Fruit fly (Drosophila melanogaster) whole organism, embryonic: ENCODE data around the gene Mettl2.

Experiments used
- BEAF-32 ChIP-seq: fragments of 200-800 bp; sonication (Bioruptor generic); optimal IDR thresholded peaks from 3 replicates; lab custom pipeline; 2017; ENCODE audit warnings: missing biosample characterization, missing genetic modification characterization, mild to moderate bottlenecking, moderate library complexity, missing genetic modification reagents
- BtbVII ChIP-seq: fragments of 200-800 bp; sonication (Bioruptor generic); optimal IDR thresholded peaks from 3 replicates; lab custom pipeline; 2017; ENCODE audit warnings: missing biosample characterization, mild to moderate bottlenecking, missing genetic modification characterization
- CG10462 ChIP-seq: fragments of 200-800 bp; sonication (Bioruptor generic); optimal IDR thresholded peaks from 2 replicates; lab custom pipeline; 2016; ENCODE audit warnings: missing biosample characterization, missing genetic modification characterization
- CG10654 ChIP-seq: fragments of 200-800 bp; sonication (Bioruptor generic); optimal IDR thresholded peaks from 2 replicates; lab custom pipeline; 2016; ENCODE audit warnings: missing biosample characterization, missing genetic modification characterization
- CG1233 ChIP-seq: fragments of 200-800 bp; sonication (Bioruptor generic); optimal IDR thresholded peaks from 4 replicates; lab custom pipeline; 2018; ENCODE audit warnings: missing biosample characterization, mild to moderate bottlenecking, missing genetic modification characterization
- CG12769 ChIP-seq: fragments of 200-800 bp; sonication (Bioruptor generic); optimal IDR thresholded peaks from 2 replicates; lab custom pipeline; 2019; ENCODE audit warnings: missing biosample characterization, mild to moderate bottlenecking, missing genetic modification characterization, moderate library complexity
- CG12942 ChIP-seq: fragments of 200-800 bp; sonication (Bioruptor generic); optimal IDR thresholded peaks from 3 replicates; lab custom pipeline; 2016; ENCODE audit warnings: missing biosample characterization, missing genetic modification characterization
- CG13894 ChIP-seq: fragments of 200-800 bp; sonication (Bioruptor generic); optimal IDR thresholded peaks from 3 replicates; lab custom pipeline; 2018; ENCODE audit warnings: missing biosample characterization, mild to moderate bottlenecking, missing genetic modification characterization, moderate library complexity
- CG14965 ChIP-seq: fragments of 200-800 bp; sonication (Bioruptor generic); optimal IDR thresholded peaks from 2 replicates; lab custom pipeline; 2016; ENCODE audit warnings: missing biosample characterization, missing genetic modification characterization, borderline replicate concordance
- CG17612 ChIP-seq: fragments of 200-800 bp; sonication (Bioruptor generic); IDR thresholded peaks from 2 replicates; pipeline ENCODE4 v1.3.6; 2022; ENCODE audit warnings: missing biosample characterization, missing genetic modification characterization
- CG2202 ChIP-seq: fragments of 200-800 bp; sonication (Bioruptor generic); optimal IDR thresholded peaks from 2 replicates; lab custom pipeline; 2018; ENCODE audit warnings: missing biosample characterization, mild to moderate bottlenecking, missing genetic modification characterization
- CG2889 ChIP-seq: fragments of 200-800 bp; sonication (Bioruptor generic); IDR thresholded peaks from 3 replicates; pipeline ENCODE4 v1.3.6; 2022; ENCODE audit warnings: missing biosample characterization, missing genetic modification characterization
- CG30403 ChIP-seq: fragments of 200-800 bp; sonication (Bioruptor generic); optimal IDR thresholded peaks from 3 replicates; lab custom pipeline; 2016; ENCODE audit warnings: missing biosample characterization, missing genetic modification characterization
- CG3726 ChIP-seq: fragments of 200-800 bp; sonication (Bioruptor generic); IDR thresholded peaks from 3 replicates; pipeline ENCODE4, ENCODE4 v1.3.6; 2022; ENCODE audit warnings: missing biosample characterization, missing genetic modification characterization
- CG4282 ChIP-seq: fragments of 200-800 bp; sonication (Bioruptor generic); optimal IDR thresholded peaks from 2 replicates; lab custom pipeline; 2016; ENCODE audit warnings: missing biosample characterization, missing genetic modification characterization
- CG5953 ChIP-seq: fragments of 200-800 bp; sonication (Bioruptor generic); IDR thresholded peaks from 2 replicates; pipeline ENCODE4 v1.3.6; 2022; ENCODE audit warnings: missing biosample characterization, missing genetic modification characterization
- CG6175 ChIP-seq: fragments of 200-800 bp; sonication (Bioruptor generic); IDR thresholded peaks from 3 replicates; pipeline ENCODE4 v1.3.6; 2022; ENCODE audit warnings: missing biosample characterization, missing genetic modification characterization
- CG7271 ChIP-seq: fragments of 200-800 bp; sonication (Bioruptor generic); optimal IDR thresholded peaks from 2 replicates; lab custom pipeline; 2018; ENCODE audit warnings: missing biosample characterization, mild to moderate bottlenecking, missing genetic modification characterization, moderate library complexity
- CG8290 ChIP-seq, 3 experiments: fragments of 200-800 bp; sonication (Bioruptor generic); optimal IDR thresholded peaks; 2 replicates each; lab custom pipeline; 2016 to 2019; ENCODE audit warnings: missing biosample characterization in 3 of 3, missing genetic modification characterization in 3 of 3, mild to moderate bottlenecking in 2 of 3, moderate library complexity in 1 of 3
- CG8388 ChIP-seq: fragments of 200-800 bp; sonication (Bioruptor generic); optimal IDR thresholded peaks from 2 replicates; lab custom pipeline; 2019; ENCODE audit warnings: missing biosample characterization, mild to moderate bottlenecking, missing genetic modification characterization, moderate library complexity
- CG9797 ChIP-seq: fragments of 200-800 bp; sonication (Bioruptor generic); optimal IDR thresholded peaks from 3 replicates; lab custom pipeline; 2018; ENCODE audit warnings: missing biosample characterization, mild to moderate bottlenecking, missing genetic modification characterization
- CrebB ChIP-seq: fragments of 200-800 bp; sonication (Bioruptor generic); optimal IDR thresholded peaks from 3 replicates; lab custom pipeline; 2018; ENCODE audit warnings: missing biosample characterization, mild to moderate bottlenecking, missing genetic modification characterization
- Doc2 ChIP-seq: fragments of 200-800 bp; sonication (Bioruptor generic); IDR thresholded peaks from 2 replicates; pipeline ENCODE4 v1.3.6; 2022; ENCODE audit warnings: missing biosample characterization, missing genetic modification characterization
- ERR ChIP-seq: fragments of 200-800 bp; sonication (Bioruptor generic); optimal IDR thresholded peaks from 2 replicates; lab custom pipeline; 2016; ENCODE audit warnings: missing biosample characterization, missing genetic modification characterization
- HLH3B ChIP-seq: fragments of 200-800 bp; sonication (Bioruptor generic); IDR thresholded peaks from 2 replicates; pipeline ENCODE4 v1.3.6; 2022; ENCODE audit warnings: missing biosample characterization, missing genetic modification characterization
- MESR4 ChIP-seq: fragments of 200-800 bp; sonication (Bioruptor generic); optimal IDR thresholded peaks from 2 replicates; lab custom pipeline; 2018; ENCODE audit warnings: missing biosample characterization, mild to moderate bottlenecking, missing genetic modification characterization, moderate library complexity
- MTF-1 ChIP-seq: fragments of 200-800 bp; sonication (Bioruptor generic); optimal IDR thresholded peaks from 2 replicates; lab custom pipeline; 2018; ENCODE audit warnings: missing biosample characterization, mild to moderate bottlenecking, missing genetic modification characterization, borderline replicate concordance
- Neu2 ChIP-seq: fragments of 200-800 bp; sonication (Bioruptor generic); optimal IDR thresholded peaks from 3 replicates; lab custom pipeline; 2016; ENCODE audit warnings: missing biosample characterization, missing genetic modification characterization, borderline replicate concordance
- Rfx ChIP-seq: fragments of 200-800 bp; sonication (Bioruptor generic); IDR thresholded peaks from 2 replicates; pipeline ENCODE4 v1.3.6; 2022; ENCODE audit warnings: missing biosample characterization, missing genetic modification characterization
- ara ChIP-seq: fragments of 200-800 bp; sonication (Bioruptor generic); IDR thresholded peaks from 2 replicates; pipeline ENCODE4 v1.3.6; 2022; ENCODE audit warnings: missing biosample characterization, missing genetic modification characterization
- bcd ChIP-seq: fragments of 200-800 bp; sonication (Bioruptor generic); optimal IDR thresholded peaks from 2 replicates; lab custom pipeline; 2017; ENCODE audit warnings: missing biosample characterization, mild to moderate bottlenecking, missing genetic modification characterization
- caup ChIP-seq: fragments of 200-800 bp; sonication (Bioruptor generic); optimal IDR thresholded peaks from 3 replicates; lab custom pipeline; 2017; ENCODE audit warnings: missing biosample characterization, mild to moderate bottlenecking, missing genetic modification characterization, moderate library complexity; ENCODE audit not compliant: severe bottlenecking
- croc ChIP-seq: fragments of 200-800 bp; sonication (Bioruptor generic); conservative IDR thresholded peaks from 3 replicates; pipeline ENCODE4 v1.3.6; 2022; ENCODE audit warnings: missing biosample characterization, missing genetic modification characterization
- da ChIP-seq: fragments of 200-800 bp; sonication (Bioruptor generic); optimal IDR thresholded peaks from 2 replicates; lab custom pipeline; 2016; ENCODE audit warnings: missing biosample characterization, missing genetic modification characterization
- dpn ChIP-seq, 2 experiments: fragments of 200-800 bp; sonication (Bioruptor generic); optimal IDR thresholded peaks; 3 replicates each; lab custom pipeline; 2016; ENCODE audit warnings: missing biosample characterization in 2 of 2, missing genetic modification characterization in 2 of 2
- grn ChIP-seq: fragments of 200-800 bp; sonication (Bioruptor generic); optimal IDR thresholded peaks from 3 replicates; lab custom pipeline; 2017; ENCODE audit warnings: missing biosample characterization, missing genetic modification characterization
- jigr1 ChIP-seq: fragments of 200-800 bp; sonication (Bioruptor generic); IDR thresholded peaks from 3 replicates; pipeline ENCODE4 v1.3.6; 2022; ENCODE audit warnings: missing biosample characterization, missing genetic modification characterization
- kah ChIP-seq: fragments of 200-800 bp; sonication (Bioruptor generic); optimal IDR thresholded peaks from 2 replicates; lab custom pipeline; 2018; ENCODE audit warnings: missing biosample characterization, mild to moderate bottlenecking, missing genetic modification characterization
- kay ChIP-seq: fragments of 200-800 bp; sonication (Bioruptor generic); optimal IDR thresholded peaks from 2 replicates; lab custom pipeline; 2016; ENCODE audit warnings: missing biosample characterization, missing genetic modification characterization
- ken ChIP-seq: fragments of 200-800 bp; sonication (Bioruptor generic); IDR thresholded peaks from 3 replicates; pipeline ENCODE4 v1.3.6; 2022; ENCODE audit warnings: missing biosample characterization, missing genetic modification characterization
- klu ChIP-seq: fragments of 200-800 bp; sonication (Bioruptor generic); IDR thresholded peaks from 2 replicates; pipeline ENCODE4 v1.3.6; 2022; ENCODE audit warnings: missing biosample characterization, missing genetic modification characterization
- mirr ChIP-seq: fragments of 200-800 bp; sonication (Bioruptor generic); optimal IDR thresholded peaks from 3 replicates; lab custom pipeline; 2018; ENCODE audit warnings: missing biosample characterization, mild to moderate bottlenecking, missing genetic modification characterization
- nau ChIP-seq: fragments of 200-800 bp; sonication (Bioruptor generic); optimal IDR thresholded peaks from 3 replicates; lab custom pipeline; 2017; ENCODE audit warnings: missing biosample characterization, mild to moderate bottlenecking, missing genetic modification characterization, missing genetic modification reagents
- oc ChIP-seq: fragments of 200-800 bp; sonication (Bioruptor generic); optimal IDR thresholded peaks from 2 replicates; lab custom pipeline; 2018; ENCODE audit warnings: missing biosample characterization, mild to moderate bottlenecking, missing genetic modification characterization, moderate library complexity
- pb ChIP-seq: fragments of 200-800 bp; sonication (Bioruptor generic); optimal IDR thresholded peaks from 3 replicates; lab custom pipeline; 2016; ENCODE audit warnings: missing biosample characterization, missing genetic modification characterization
- psq ChIP-seq: fragments of 200-800 bp; sonication (Bioruptor generic); optimal IDR thresholded peaks from 2 replicates; lab custom pipeline; 2017; ENCODE audit warnings: missing biosample characterization, missing genetic modification characterization
- stc ChIP-seq: fragments of 200-800 bp; sonication (Bioruptor generic); IDR thresholded peaks from 2 replicates; pipeline ENCODE4 v1.3.6; 2022; ENCODE audit warnings: missing biosample characterization, missing genetic modification characterization
- tna ChIP-seq: fragments of 200-800 bp; sonication (Bioruptor generic); IDR thresholded peaks from 2 replicates; pipeline ENCODE4 v1.3.6; 2022; ENCODE audit warnings: missing biosample characterization, missing genetic modification characterization; ENCODE audit not compliant: partially characterized antibody
- unc-4 ChIP-seq: fragments of 200-800 bp; sonication (Bioruptor generic); IDR thresholded peaks from 2 replicates; pipeline ENCODE4 v1.3.6; 2022; ENCODE audit warnings: missing biosample characterization, missing genetic modification characterization; ENCODE audit not compliant: partially characterized antibody
- wor ChIP-seq: fragments of 200-800 bp; sonication (Bioruptor generic); IDR thresholded peaks from 2 replicates; pipeline ENCODE4 v1.3.6; 2022; ENCODE audit warnings: missing biosample characterization, missing genetic modification characterization

Gene Mettl2

dm6 chr3L:1647276-1647919 is 8.4 kb upstream of the Mettl2 start, which contains the start of the genes CG17249 and Bro (continued):
- TF ChIP-seq CG7271 (tag; lab: Kevin White, UChicago) (no peak), wor (GFP tag; lab: Robert Waterston, UW) (no peak), CG17612 (GFP tag; lab: Robert Waterston, UW) (no peak), caup (no peak), CG12942 (GFP tag; lab: Kevin White, UChicago) (peak; percentile 9), dpn (GFP tag; optimal IDR thresholded peaks at IDR 0.05; lab: Kevin White, UChicago) (peak; percentile 41 to 64), tna (GFP tag; lab: Robert Waterston, UW) (no peak), CG14965 (GFP tag; lab: Kevin White, UChicago) (no peak), psq (GFP tag; lab: Kevin White, UChicago) (no peak), CG4282 (GFP tag; lab: Kevin White, UChicago) (peak; percentile 63), nau (GFP tag; lab: Kevin White, UChicago) (no peak), ERR (peak; percentile 59), oc (tag; lab: Kevin White, UChicago) (no peak), CG2202 (no peak), CG1233 (GFP tag; lab: Kevin White, UChicago) (no peak), CG6175 (GFP tag; lab: Robert Waterston, UW) (no peak), CG30403 (GFP tag; lab: Kevin White, UChicago) (peak; percentile 22), CG3726 (GFP tag; lab: Robert Waterston, UW) (no peak), kah (peak; percentile 29), stc (GFP tag; lab: Robert Waterston, UW) (no peak), Rfx (GFP tag; lab: Robert Waterston, UW) (peak; percentile 76), Neu2 (GFP tag; lab: Kevin White, UChicago) (no peak), pb (GFP tag; lab: Kevin White, UChicago) (no peak), kay (GFP tag; lab: Kevin White, UChicago) (no peak), CG12769 (tag; lab: Kevin White, UChicago) (peak; percentile 59), CG9797 (GFP tag; lab: Kevin White, UChicago) (peak; percentile 62), da (no peak), CG13894 (no peak), CG8388 (GFP tag; lab: Kevin White, UChicago) (peak; percentile 92), MESR4 (GFP tag; lab: Kevin White, UChicago) (peak; percentile 78), CG10462 (peak; percentile 28), CG10654 (GFP tag; lab: Kevin White, UChicago) (no peak), CG2889 (GFP tag; lab: Robert Waterston, UW) (no peak), MTF-1 (GFP tag; lab: Kevin White, UChicago) (no peak), unc-4 (GFP tag; lab: Robert Waterston, UW) (no peak), Doc2 (no peak), jigr1 (GFP tag; lab: Robert Waterston, UW) (no peak), HLH3B (GFP tag; lab: Robert Waterston, UW) (no peak), mirr (no peak), grn (GFP tag; lab: Kevin White, UChicago) (no peak), klu (GFP tag; lab: Robert Waterston, UW) (no peak), BEAF-32 (peak; percentile 39), croc (GFP tag; lab: Robert Waterston, UW) (no peak), ken (GFP tag; lab: Robert Waterston, UW) (peak; percentile 69), bcd (GFP tag; lab: Kevin White, UChicago) (no peak), ara (GFP tag; lab: Robert Waterston, UW) (no peak), BtbVII (GFP tag; lab: Kevin White, UChicago) (no peak), CrebB (tag; lab: Kevin White, UChicago) (no peak), CG8290 (GFP tag; optimal IDR thresholded peaks at IDR 0.05; lab: Kevin White, UChicago) (no peak), CG8290 (tag; optimal IDR thresholded peaks at IDR 0.05; lab: Kevin White, UChicago) (peak in 1 of 2 experiments; percentile 84), CG5953 (GFP tag; lab: Robert Waterston, UW) (no peak)
